Worm (Caenorhabditis elegans) whole organism, late embryonic: ENCODE measurements around the gene hsp-90.

Experiments used
- C08G9.2 ChIP-seq: sonication (generic microtip); optimal IDR thresholded peaks from 2 replicates; lab custom pipeline; 2016; ENCODE audit warnings: mild to moderate bottlenecking, missing genetic modification characterization, moderate library complexity, missing compliant biosample characterization
- T23F11.4 ChIP-seq: fragments of 200-800 bp; sonication (Bioruptor generic); optimal IDR thresholded peaks from 2 replicates; lab custom pipeline; 2018; ENCODE audit warnings: mild to moderate bottlenecking, missing genetic modification characterization, missing compliant biosample characterization
- Y22D7AL.16 ChIP-seq: sonication (generic microtip); optimal IDR thresholded peaks from 2 replicates; lab custom pipeline; 2016; ENCODE audit warnings: missing genetic modification characterization, missing compliant biosample characterization
- ceh-14 ChIP-seq: sonication (generic microtip); optimal IDR thresholded peaks from 2 replicates; lab custom pipeline; 2016; ENCODE audit warnings: missing genotype, missing genetic modification characterization, missing compliant biosample characterization
- ceh-2 ChIP-seq: sonication (generic microtip); optimal IDR thresholded peaks from 2 replicates; lab custom pipeline; 2016; ENCODE audit warnings: missing genotype, missing genetic modification characterization, missing compliant biosample characterization
- ceh-30 ChIP-seq: fragments of 150-350 bp; optimal IDR thresholded peaks from 2 replicates; lab custom pipeline; 2014; ENCODE audit warnings: missing biosample characterization, missing genetic modification characterization
- ceh-34 ChIP-seq: sonication (generic microtip); optimal IDR thresholded peaks from 2 replicates; lab custom pipeline; 2016; ENCODE audit warnings: mild to moderate bottlenecking, missing genetic modification characterization, missing compliant biosample characterization
- ceh-45 ChIP-seq: fragments of 200-800 bp; sonication (Bioruptor generic); IDR thresholded peaks from 2 replicates; pipeline ENCODE4 v1.3.6; 2022; ENCODE audit warnings: missing genetic modification reagents, missing genetic modification characterization, missing compliant biosample characterization
- ceh-6 ChIP-seq: fragments of 200-800 bp; sonication (Bioruptor generic); optimal IDR thresholded peaks from 2 replicates; lab custom pipeline; 2018; ENCODE audit warnings: mild to moderate bottlenecking, missing genetic modification characterization, missing compliant biosample characterization
- elt-2 ChIP-seq: sonication (generic microtip); optimal IDR thresholded peaks from 2 replicates; lab custom pipeline; 2016; ENCODE audit warnings: missing genetic modification reagents, missing genetic modification characterization, missing compliant biosample characterization
- elt-4 ChIP-seq: sonication (generic microtip); optimal IDR thresholded peaks from 2 replicates; lab custom pipeline; 2016; ENCODE audit warnings: missing genetic modification characterization, missing compliant biosample characterization
- gmeb-2 ChIP-seq: sonication (generic microtip); optimal IDR thresholded peaks from 2 replicates; lab custom pipeline; 2016; ENCODE audit warnings: missing genetic modification characterization, inconsistent platforms, missing compliant biosample characterization
- hlh-30 ChIP-seq: sonication (generic microtip); optimal IDR thresholded peaks from 2 replicates; lab custom pipeline; 2017; ENCODE audit warnings: antibody characterized with exemption, missing genetic modification characterization, missing compliant biosample characterization; ENCODE audit not compliant: insufficient read depth
- hlh-6 ChIP-seq: sonication (generic microtip); optimal IDR thresholded peaks from 2 replicates; lab custom pipeline; 2016; ENCODE audit warnings: missing genotype, missing genetic modification characterization, missing compliant biosample characterization
- lim-6 ChIP-seq: sonication (generic microtip); optimal IDR thresholded peaks from 2 replicates; lab custom pipeline; 2016; ENCODE audit warnings: missing genetic modification characterization, missing compliant biosample characterization
- lin-11 ChIP-seq: fragments of 200-800 bp; sonication (Bioruptor generic); optimal IDR thresholded peaks from 2 replicates; lab custom pipeline; 2018; ENCODE audit warnings: mild to moderate bottlenecking, missing genetic modification characterization, missing compliant biosample characterization
- madf-2 ChIP-seq: sonication (generic microtip); optimal IDR thresholded peaks from 2 replicates; lab custom pipeline; 2017; ENCODE audit warnings: missing genetic modification characterization, missing compliant biosample characterization
- mec-3 ChIP-seq: sonication (generic microtip); optimal IDR thresholded peaks from 2 replicates; lab custom pipeline; 2016; ENCODE audit warnings: borderline replicate concordance, missing genetic modification characterization, missing compliant biosample characterization
- nfya-1 ChIP-seq: sonication (generic microtip); optimal IDR thresholded peaks from 2 replicates; lab custom pipeline; 2017; ENCODE audit warnings: missing genetic modification characterization, mild to moderate bottlenecking, missing compliant biosample characterization, antibody characterized with exemption, moderate library complexity
- nhr-11 ChIP-seq: fragments of 150-350 bp; optimal IDR thresholded peaks from 2 replicates; lab custom pipeline; 2014; ENCODE audit warnings: missing biosample characterization, missing genetic modification characterization
- pag-3 ChIP-seq: sonication (generic microtip); optimal IDR thresholded peaks from 2 replicates; lab custom pipeline; 2016; ENCODE audit warnings: missing compliant biosample characterization, missing genetic modification characterization, borderline replicate concordance
- pqm-1 ChIP-seq: sonication (generic microtip); optimal IDR thresholded peaks from 2 replicates; lab custom pipeline; 2016; ENCODE audit warnings: missing genetic modification characterization, missing compliant biosample characterization
- pros-1 ChIP-seq: fragments of 150-350 bp; optimal IDR thresholded peaks from 2 replicates; lab custom pipeline; 2014; ENCODE audit warnings: missing biosample characterization, missing genetic modification reagents, missing genetic modification characterization
- rnt-1 ChIP-seq: sonication (generic microtip); optimal IDR thresholded peaks from 2 replicates; lab custom pipeline; 2016; ENCODE audit warnings: missing genetic modification characterization, missing compliant biosample characterization
- sox-4 ChIP-seq: sonication (generic microtip); optimal IDR thresholded peaks from 2 replicates; lab custom pipeline; 2017; ENCODE audit warnings: mild to moderate bottlenecking, missing genetic modification characterization, inconsistent platforms, missing compliant biosample characterization
- tbx-7 ChIP-seq: sonication (generic microtip); optimal IDR thresholded peaks from 2 replicates; lab custom pipeline; 2016; ENCODE audit warnings: missing genotype, missing genetic modification characterization, missing compliant biosample characterization
- unc-3 ChIP-seq, 2 experiments: fragments of 200-800 bp in 1 of 2; sonication (Bioruptor generic) in 1 of 2; sonication (generic microtip) in 1 of 2; conservative IDR thresholded peaks in 1 of 2; optimal IDR thresholded peaks in 1 of 2; 2 replicates each; pipeline versions ENCODE4 v1.3.6 to Lab custom; 2016 to 2022; ENCODE audit warnings: missing compliant biosample characterization in 2 of 2, missing genetic modification characterization in 2 of 2, missing genetic modification reagents in 1 of 2
- unc-42 ChIP-seq: sonication (generic microtip); optimal IDR thresholded peaks from 2 replicates; lab custom pipeline; 2016; ENCODE audit warnings: missing genotype, missing genetic modification characterization, missing compliant biosample characterization
- zip-5 ChIP-seq: sonication (generic microtip); optimal IDR thresholded peaks from 2 replicates; lab custom pipeline; 2016; ENCODE audit warnings: missing genetic modification characterization, missing compliant biosample characterization

The hsp-90 gene

DNA sequence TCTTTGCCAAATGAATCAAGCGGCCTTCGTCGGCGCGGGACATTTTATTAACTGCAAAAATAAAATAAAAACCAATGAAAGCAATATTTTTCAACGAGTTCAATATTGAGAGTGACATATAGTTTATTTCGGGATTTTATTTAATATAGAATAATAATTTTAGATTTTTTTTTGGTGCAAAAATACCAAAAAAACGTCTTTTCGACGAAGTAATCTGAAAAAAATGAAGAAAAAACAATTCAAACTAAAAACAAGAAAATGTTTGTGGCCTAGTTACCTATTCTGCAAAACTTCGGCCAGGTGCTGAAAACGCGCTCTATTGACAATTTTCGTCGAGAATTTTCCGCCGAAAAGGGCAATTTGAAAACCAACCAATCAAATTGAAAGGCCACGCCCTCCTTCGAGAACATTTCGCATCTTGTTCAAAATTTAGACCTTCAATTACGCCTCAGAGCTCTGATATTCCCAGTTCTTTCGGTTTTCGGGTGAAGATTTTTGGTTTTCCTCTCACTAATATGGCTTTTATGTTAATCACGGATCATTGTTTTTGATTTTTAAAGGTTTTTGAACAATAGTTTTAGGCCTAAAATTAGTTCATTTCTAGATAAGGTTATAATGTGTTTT is 829 bp downstream of the hsp-90 start, which contains the start of gene C47E8.4 (continued):
- TF ChIP-seq nfya-1 (tag; lab: Kevin White, UChicago) = peak; percentile 100
- TF ChIP-seq ceh-30 (tag; lab: Kevin White, UChicago) = peak; percentile 87
- TF ChIP-seq sox-4 (tag; lab: Kevin White, UChicago) = no peak
- TF ChIP-seq Y22D7AL.16 (tag; lab: Kevin White, UChicago) = no peak
- TF ChIP-seq rnt-1 = peak; percentile 93
- TF ChIP-seq ceh-14 (tag; lab: Kevin White, UChicago) = peak; percentile 86
- no peak for TF ChIP-seq pag-3 (tag; lab: Kevin White, UChicago)
- peak; percentile 88 for TF ChIP-seq ceh-34
- peak; percentile 50 for TF ChIP-seq lim-6 (tag; lab: Kevin White, UChicago)
- no peak for TF ChIP-seq madf-2 (tag; lab: Kevin White, UChicago)
- no peak for TF ChIP-seq ceh-45 (GFP tag; lab: Robert Waterston, UW)
- peak; percentile 95 for TF ChIP-seq tbx-7
- TF ChIP-seq unc-3 (GFP tag; conservative IDR thresholded peaks at IDR 0.05; lab: Robert Waterston, UW) = 0 out of 2 replicates have a peak, but pooled peaks have one; percentile 17
- peak; percentile 72 for TF ChIP-seq unc-3 (tag; optimal IDR thresholded peaks at IDR 0.05; lab: Kevin White, UChicago)
- peak; percentile 83 for TF ChIP-seq mec-3
- peak; percentile 85 for TF ChIP-seq elt-2
- TF ChIP-seq hlh-30 (tag; lab: Kevin White, UChicago) = peak; percentile 33
- TF ChIP-seq zip-5 (tag; lab: Kevin White, UChicago) = peak; percentile 72
- peak; percentile 96 for TF ChIP-seq unc-42 (tag; lab: Kevin White, UChicago)
- peak; percentile 99 for TF ChIP-seq C08G9.2 (tag; lab: Kevin White, UChicago)
- TF ChIP-seq ceh-6 (GFP tag; lab: Kevin White, UChicago) = no peak

DNA sequence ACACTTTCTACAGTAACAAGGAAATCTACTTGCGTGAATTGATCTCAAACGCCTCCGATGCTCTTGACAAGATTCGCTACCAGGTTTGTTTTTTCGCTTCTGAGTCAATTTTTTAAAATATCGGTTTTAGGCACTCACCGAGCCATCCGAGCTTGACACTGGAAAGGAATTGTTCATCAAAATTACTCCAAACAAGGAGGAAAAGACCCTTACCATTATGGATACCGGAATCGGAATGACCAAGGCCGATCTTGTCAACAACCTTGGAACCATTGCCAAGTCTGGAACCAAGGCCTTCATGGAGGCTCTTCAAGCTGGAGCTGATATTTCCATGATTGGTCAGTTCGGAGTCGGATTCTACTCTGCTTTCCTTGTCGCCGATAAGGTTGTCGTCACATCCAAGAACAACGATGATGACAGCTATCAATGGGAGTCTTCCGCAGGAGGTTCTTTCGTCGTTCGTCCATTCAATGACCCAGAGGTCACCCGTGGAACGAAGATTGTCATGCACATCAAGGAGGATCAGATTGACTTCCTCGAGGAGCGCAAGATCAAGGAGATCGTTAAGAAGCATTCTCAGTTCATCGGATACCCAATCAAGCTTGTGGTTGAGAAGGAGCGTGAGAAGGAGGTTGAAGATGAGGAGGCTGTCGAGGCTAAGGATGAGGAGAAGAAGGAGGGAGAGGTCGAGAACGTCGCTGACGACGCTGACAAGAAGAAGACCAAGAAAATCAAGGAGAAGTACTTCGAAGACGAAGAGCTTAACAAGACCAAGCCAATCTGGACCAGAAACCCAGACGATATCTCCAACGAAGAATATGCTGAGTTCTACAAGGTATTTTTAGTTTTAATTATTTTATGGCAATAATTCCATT is 1.8 kb downstream of the hsp-90 start:
- peak; percentile 8 for TF ChIP-seq hlh-6 (tag; lab: Kevin White, UChicago)
- TF ChIP-seq pros-1 (tag; lab: Kevin White, UChicago) = no peak
- peak; percentile 4 for TF ChIP-seq pqm-1 (tag; lab: Kevin White, UChicago)
- no peak for TF ChIP-seq elt-4 (tag; lab: Kevin White, UChicago)
- no peak for TF ChIP-seq gmeb-2 (tag; lab: Kevin White, UChicago)

DNA sequence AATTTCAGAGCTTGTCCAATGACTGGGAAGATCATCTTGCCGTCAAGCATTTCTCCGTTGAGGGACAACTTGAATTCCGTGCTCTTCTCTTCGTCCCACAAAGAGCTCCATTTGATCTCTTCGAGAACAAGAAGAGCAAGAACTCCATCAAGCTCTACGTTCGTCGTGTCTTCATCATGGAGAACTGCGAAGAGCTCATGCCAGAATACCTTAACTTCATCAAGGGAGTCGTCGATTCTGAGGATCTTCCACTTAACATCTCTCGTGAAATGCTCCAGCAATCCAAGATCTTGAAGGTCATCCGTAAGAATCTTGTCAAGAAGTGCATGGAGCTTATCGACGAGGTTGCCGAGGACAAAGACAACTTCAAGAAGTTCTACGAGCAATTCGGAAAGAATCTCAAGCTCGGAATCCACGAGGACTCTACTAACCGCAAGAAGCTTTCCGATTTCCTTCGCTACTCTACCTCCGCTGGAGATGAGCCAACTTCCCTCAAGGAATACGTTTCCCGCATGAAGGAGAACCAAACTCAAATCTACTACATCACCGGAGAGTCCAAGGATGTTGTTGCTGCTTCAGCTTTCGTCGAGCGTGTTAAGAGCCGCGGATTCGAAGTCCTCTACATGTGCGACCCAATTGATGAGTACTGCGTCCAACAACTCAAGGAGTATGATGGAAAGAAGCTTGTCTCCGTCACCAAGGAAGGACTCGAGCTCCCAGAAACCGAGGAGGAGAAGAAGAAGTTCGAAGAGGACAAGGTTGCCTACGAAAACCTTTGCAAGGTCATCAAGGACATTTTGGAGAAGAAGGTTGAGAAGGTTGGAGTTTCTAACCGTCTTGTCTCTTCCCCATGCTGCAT is 2.6 kb downstream of the hsp-90 start:
- peak; percentile 2 for TF ChIP-seq T23F11.4
- TF ChIP-seq ceh-2 (tag; lab: Kevin White, UChicago) = no peak
- no peak for TF ChIP-seq pros-1 (tag; lab: Kevin White, UChicago)
- TF ChIP-seq lin-11 = no peak
- TF ChIP-seq elt-2 = no peak

DNA sequence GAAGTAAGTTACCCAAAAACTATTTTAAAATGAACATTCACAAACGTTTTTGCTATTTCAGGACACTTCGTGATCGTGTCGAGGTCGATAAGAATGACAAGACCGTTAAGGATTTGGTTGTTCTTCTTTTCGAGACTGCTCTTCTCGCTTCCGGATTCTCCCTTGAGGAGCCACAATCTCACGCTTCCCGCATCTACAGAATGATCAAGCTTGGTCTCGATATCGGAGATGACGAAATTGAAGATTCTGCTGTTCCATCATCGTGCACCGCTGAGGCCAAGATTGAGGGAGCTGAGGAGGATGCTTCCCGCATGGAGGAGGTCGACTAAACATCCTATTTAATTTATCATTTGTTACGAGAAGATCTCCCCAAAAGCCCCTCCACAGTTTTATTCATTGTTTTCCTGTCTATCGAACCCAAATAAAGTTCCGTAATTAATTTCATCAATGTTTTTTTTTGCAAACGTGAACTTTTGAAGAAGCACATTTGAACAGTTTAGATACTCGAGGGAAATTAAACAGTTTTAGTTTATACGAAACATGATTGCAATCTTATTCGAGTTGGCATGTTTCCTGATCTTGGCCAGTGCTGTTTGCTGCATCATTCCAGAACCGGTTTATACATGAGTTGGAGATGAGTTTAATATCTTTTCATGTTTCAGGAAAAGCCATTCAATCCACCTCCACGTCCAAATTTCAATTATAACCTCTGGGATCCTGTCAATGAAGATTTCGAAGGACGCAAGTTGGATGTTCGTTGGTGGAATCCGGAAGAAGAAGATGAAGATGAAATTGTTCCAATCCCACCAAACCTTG is 3.6 kb downstream of the hsp-90 start, which contains the start of gene C47E8.11:
Gene C47E8.11 (plus strand): TSS at position 520 of the 816 bp plus-strand sequence.
- TF ChIP-seq pqm-1 (tag; lab: Kevin White, UChicago) = no peak
- TF ChIP-seq nhr-11 (tag; lab: Kevin White, UChicago) = no peak
- TF ChIP-seq nfya-1 (tag; lab: Kevin White, UChicago) = peak; percentile 12
